Fruit fly (Drosophila melanogaster): ENCODE measurements around the gene CG14434.

The CG14434 gene

dm6 chrX:6912269-6912668, 45.3 kb upstream of the CG14434 start (continued):
- TF ChIP-seq sc (optimal IDR thresholded peaks at IDR 0.05) = no peak
- no peak for TF ChIP-seq sc (GFP tag; optimal IDR thresholded peaks at IDR 0.05)
- TF ChIP-seq scrt (GFP tag; optimal IDR thresholded peaks at IDR 0.05) = no peak
- TF ChIP-seq knrl (GFP tag; IDR thresholded peaks at IDR 0.05; ENCODE audit: partially characterized antibody) = no peak
- TF ChIP-seq Eip74EF (GFP tag; optimal IDR thresholded peaks at IDR 0.05) = no peak
- peak; percentile 42; the same call in 2 of the 3 replicates for TF ChIP-seq row (GFP tag; IDR thresholded peaks at IDR 0.05)
- no peak for TF ChIP-seq gro (GFP tag; optimal IDR thresholded peaks at IDR 0.05)
- TF ChIP-seq lmd (GFP tag; IDR thresholded peaks at IDR 0.05) = no peak
- TF ChIP-seq chif (GFP tag; optimal IDR thresholded peaks at IDR 0.05) = peak in 1 of 2 experiments; percentile 4
- TF ChIP-seq Pdp1 (GFP tag; optimal IDR thresholded peaks at IDR 0.05) = no peak
- TF ChIP-seq danr (GFP tag; IDR thresholded peaks at IDR 0.05) = no peak
- TF ChIP-seq vvl (GFP tag; IDR thresholded peaks at IDR 0.05) = 0 out of 2 replicates have a peak, but pooled peaks have one; percentile 9
- TF ChIP-seq CG8765 (GFP tag; IDR thresholded peaks at IDR 0.05) = no peak
- TF ChIP-seq dimm (GFP tag; IDR thresholded peaks at IDR 0.05) = no peak
- no peak for TF ChIP-seq CG2889 (GFP tag; IDR thresholded peaks at IDR 0.05)
- TF ChIP-seq en (GFP tag; optimal IDR thresholded peaks at IDR 0.05) = no peak
- TF ChIP-seq Mad (GFP tag; optimal IDR thresholded peaks at IDR 0.05) = no peak
- TF ChIP-seq PHDP (tag; optimal IDR thresholded peaks at IDR 0.05) = no peak
- no peak for TF ChIP-seq CG11696 (GFP tag; IDR thresholded peaks at IDR 0.05)
- no peak for TF ChIP-seq psq (GFP tag; optimal IDR thresholded peaks at IDR 0.05)
- TF ChIP-seq CG11723 (GFP tag; optimal IDR thresholded peaks at IDR 0.05) = no peak
- TF ChIP-seq CG8478 (optimal IDR thresholded peaks at IDR 0.05) = no peak
- no peak for TF ChIP-seq CG10366 (GFP tag; IDR thresholded peaks at IDR 0.05)
- TF ChIP-seq CG2712 (tag; optimal IDR thresholded peaks at IDR 0.05) = no peak
- no peak for TF ChIP-seq unpg (GFP tag; optimal IDR thresholded peaks at IDR 0.05)
- TF ChIP-seq Sry-δ (GFP tag; optimal IDR thresholded peaks at IDR 0.05) = no peak
- no peak for TF ChIP-seq shn (GFP tag; optimal IDR thresholded peaks at IDR 0.05)
- TF ChIP-seq NC2β (GFP tag; optimal IDR thresholded peaks at IDR 0.05) = no peak
- no peak for TF ChIP-seq Usf (GFP tag; optimal IDR thresholded peaks at IDR 0.05)
- no peak for TF ChIP-seq Dip3 (GFP tag; optimal IDR thresholded peaks at IDR 0.05)
- TF ChIP-seq nerfin-2 (GFP tag; IDR thresholded peaks at IDR 0.05; ENCODE audit: partially characterized antibody) = no peak
- TF ChIP-seq Fer1 (GFP tag; optimal IDR thresholded peaks at IDR 0.05) = no peak
- peak; percentile 45; the same call in 1 of the 2 replicates for TF ChIP-seq Ada2b (GFP tag; IDR thresholded peaks at IDR 0.05)
- 0 out of 2 replicates have a peak, but pooled peaks have one; percentile 25 for TF ChIP-seq Ptx1 (GFP tag; IDR thresholded peaks at IDR 0.05)
- TF ChIP-seq CG30431 (GFP tag; optimal IDR thresholded peaks at IDR 0.05) = no peak
- no peak for TF ChIP-seq NC2α (GFP tag; optimal IDR thresholded peaks at IDR 0.05)
- TF ChIP-seq CG18764 (GFP tag; optimal IDR thresholded peaks at IDR 0.05) = no peak
- TF ChIP-seq CG43689 (GFP tag; IDR thresholded peaks at IDR 0.05) = no peak
- TF ChIP-seq CG5953 (GFP tag; IDR thresholded peaks at IDR 0.05) = 0 out of 2 replicates have a peak, but pooled peaks have one; percentile 7
- no peak for TF ChIP-seq croc (GFP tag; conservative IDR thresholded peaks at IDR 0.05)
- TF ChIP-seq YL-1 (GFP tag; optimal IDR thresholded peaks at IDR 0.05) = no peak
- TF ChIP-seq Meics (GFP tag; optimal IDR thresholded peaks at IDR 0.05) = no peak
- no peak for TF ChIP-seq CG12155 (GFP tag; optimal IDR thresholded peaks at IDR 0.05)
- TF ChIP-seq CG11560 (tag; IDR thresholded peaks at IDR 0.05) = no peak
- TF ChIP-seq disco-r (GFP tag; optimal IDR thresholded peaks at IDR 0.05) = no peak
- TF ChIP-seq CG6654 (GFP tag; optimal IDR thresholded peaks at IDR 0.05) = no peak
- no peak for TF ChIP-seq CG16813 (GFP tag; IDR thresholded peaks at IDR 0.05; ENCODE audit: partially characterized antibody)
- TF ChIP-seq HLH4C (GFP tag; IDR thresholded peaks at IDR 0.05; ENCODE audit: partially characterized antibody) = no peak
- no peak for TF ChIP-seq so (GFP tag; IDR thresholded peaks at IDR 0.05)
- TF ChIP-seq CG2116 (GFP tag; optimal IDR thresholded peaks at IDR 0.05) = no peak
- no peak for TF ChIP-seq Sin3A (optimal IDR thresholded peaks at IDR 0.05)
- TF ChIP-seq CG1832 (GFP tag; optimal IDR thresholded peaks at IDR 0.05) = no peak
- no peak for TF ChIP-seq bsh (GFP tag; optimal IDR thresholded peaks at IDR 0.05)
